Worm (Caenorhabditis elegans) whole organism, L2 larva: ENCODE results near the gene inx-2.

Experiments used
- F13H6.1 ChIP-seq: sonication (generic microtip); optimal IDR thresholded peaks from 2 replicates; lab custom pipeline; 2016; ENCODE audit warnings: missing genetic modification characterization, missing compliant biosample characterization
- R02D3.7 ChIP-seq: fragments of 150-350 bp; optimal IDR thresholded peaks from 2 replicates; lab custom pipeline; 2014; ENCODE audit warnings: missing biosample characterization, missing genetic modification characterization
- mdl-1 ChIP-seq, 2 experiments: fragments of 150-350 bp in 1 of 2; sonication (generic microtip) in 1 of 2; optimal IDR thresholded peaks; 2 replicates each; lab custom pipeline; 2017; ENCODE audit warnings: missing biosample characterization in 2 of 2, missing genetic modification characterization in 2 of 2
- nhr-237 ChIP-seq: fragments of 150-350 bp; optimal IDR thresholded peaks from 2 replicates; lab custom pipeline; 2014; ENCODE audit warnings: missing biosample characterization, missing genetic modification characterization
- nhr-77 ChIP-seq: fragments of 150-350 bp; optimal IDR thresholded peaks from 2 replicates; lab custom pipeline; 2014; ENCODE audit warnings: missing biosample characterization, missing genetic modification characterization
- unc-62 ChIP-seq: fragments of 150-350 bp; optimal IDR thresholded peaks from 2 replicates; lab custom pipeline; 2014; ENCODE audit warnings: missing biosample characterization, missing genetic modification reagents, missing genetic modification characterization

DNA sequence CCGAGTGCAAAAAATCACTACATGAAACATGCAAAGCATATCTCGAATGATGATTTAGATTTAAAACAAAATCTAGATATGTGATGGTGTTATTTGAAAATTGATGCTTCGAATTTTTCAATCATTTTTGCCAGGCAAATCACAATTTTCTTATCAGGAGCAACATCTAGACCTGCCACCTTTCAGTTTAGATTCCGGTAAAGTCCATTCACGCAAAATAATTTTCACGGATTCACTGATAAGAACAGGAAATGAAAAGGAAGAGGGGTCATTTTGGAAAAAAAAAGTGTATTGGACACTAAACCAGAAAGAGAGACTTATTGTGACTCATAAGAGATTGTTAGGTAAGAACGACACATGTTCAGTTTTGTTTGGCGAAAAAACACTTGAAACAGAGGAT lies 44.6 kb downstream of the inx-2 start:
- TF ChIP-seq F13H6.1, result no peak
- TF ChIP-seq nhr-237 (tag; lab: Kevin White, UChicago), result no peak
- no peak for TF ChIP-seq mdl-1 (tag; optimal IDR thresholded peaks at IDR 0.05; lab: Kevin White, UChicago)
- TF ChIP-seq R02D3.7 (tag; lab: Kevin White, UChicago), result no peak
- no peak for TF ChIP-seq unc-62 (GFP tag; lab: Kevin White, UChicago)
- no peak for TF ChIP-seq nhr-77 (tag; lab: Kevin White, UChicago)
